In genomic region chr3L:772193-772592, dm6 we compare ENCODE assay signal across 1 fruit fly cellular context.
A peak's percentile ranks its signal among the peaks of the same experiment; 100 is the strongest.
TF ChIP-seq lines count a peak whose summit lies in the region.

No protein-coding gene starts in this region.

TF ChIP-seq in whole organism, embryonic, 481 proteins besides CTCF, POLR2A, EP300 and RAD21 (continued from another document):
- TF ChIP-seq Bteb2 (GFP tag; optimal IDR thresholded peaks at IDR 0.05; lab: Kevin White, UChicago) (no peak), salm (tag; optimal IDR thresholded peaks at IDR 0.05; lab: Kevin White, UChicago) (no peak), CG17802 (tag; optimal IDR thresholded peaks at IDR 0.05; lab: Kevin White, UChicago) (peak; percentile 41), phol (tag; optimal IDR thresholded peaks at IDR 0.05; lab: Kevin White, UChicago) (peak; percentile 75), jumu (GFP tag; optimal IDR thresholded peaks at IDR 0.05; lab: Kevin White, UChicago) (peak; percentile 41), CG2889 (GFP tag; IDR thresholded peaks at IDR 0.05; lab: Robert Waterston, UW) (no peak), CG16813 (GFP tag; IDR thresholded peaks at IDR 0.05; lab: Robert Waterston, UW; ENCODE audit: partially characterized antibody) (no peak), CG17328 (GFP tag; IDR thresholded peaks at IDR 0.05; lab: Robert Waterston, UW) (peak; percentile 79), Hmr (GFP tag; optimal IDR thresholded peaks at IDR 0.05; lab: Kevin White, UChicago) (no peak), Scr (GFP tag; IDR thresholded peaks at IDR 0.05; lab: Robert Waterston, UW; ENCODE audit: partially characterized antibody) (no peak), Myb (GFP tag; optimal IDR thresholded peaks at IDR 0.05; lab: Kevin White, UChicago) (peak; percentile 6), da (GFP tag; optimal IDR thresholded peaks at IDR 0.05; lab: Kevin White, UChicago) (peak; percentile 11), otp (GFP tag; IDR thresholded peaks at IDR 0.05; lab: Robert Waterston, UW) (0 out of 3 replicates have a peak, but pooled peaks have one; percentile 24), gsb (GFP tag; IDR thresholded peaks at IDR 0.05; lab: Robert Waterston, UW) (no peak), BtbVII (GFP tag; optimal IDR thresholded peaks at IDR 0.05; lab: Kevin White, UChicago) (no peak), sr (GFP tag; IDR thresholded peaks at IDR 0.05; lab: Robert Waterston, UW) (0 out of 3 replicates have a peak, but pooled peaks have one; percentile 40), Mrtf (GFP tag; IDR thresholded peaks at IDR 0.05; lab: Robert Waterston, UW) (0 out of 3 replicates have a peak, but pooled peaks have one; percentile 10), CG18619 (GFP tag; optimal IDR thresholded peaks at IDR 0.05; lab: Kevin White, UChicago) (no peak), HLH3B (GFP tag; IDR thresholded peaks at IDR 0.05; lab: Robert Waterston, UW) (peak; percentile 63), CG6175 (GFP tag; IDR thresholded peaks at IDR 0.05; lab: Robert Waterston, UW) (0 out of 3 replicates have a peak, but pooled peaks have one; percentile 16), Atf6 (GFP tag; IDR thresholded peaks at IDR 0.05; lab: Robert Waterston, UW) (no peak), CG15479 (GFP tag; optimal IDR thresholded peaks at IDR 0.05; lab: Kevin White, UChicago) (no peak), ken (GFP tag; IDR thresholded peaks at IDR 0.05; lab: Robert Waterston, UW) (peak; percentile 68; the same call in 2 of the 3 replicates), Ssrp (tag; optimal IDR thresholded peaks at IDR 0.05; lab: Kevin White, UChicago) (peak; percentile 50), kah (GFP tag; optimal IDR thresholded peaks at IDR 0.05; lab: Kevin White, UChicago) (no peak), nmo (GFP tag; optimal IDR thresholded peaks at IDR 0.05; lab: Kevin White, UChicago) (peak; percentile 53), CG4424 (GFP tag; optimal IDR thresholded peaks at IDR 0.05; lab: Kevin White, UChicago) (peak; percentile 18), CoRest (tag; optimal IDR thresholded peaks at IDR 0.05; lab: Kevin White, UChicago) (peak; percentile 52), Spps (tag; optimal IDR thresholded peaks at IDR 0.05; lab: Kevin White, UChicago) (peak; percentile 17), CG15696 (tag; optimal IDR thresholded peaks at IDR 0.05; lab: Kevin White, UChicago) (no peak), inv (GFP tag; IDR thresholded peaks at IDR 0.05; lab: Robert Waterston, UW; ENCODE audit: partially characterized antibody) (no peak), tin (GFP tag; optimal IDR thresholded peaks at IDR 0.05; lab: Kevin White, UChicago) (peak; percentile 48), CG7928 (GFP tag; optimal IDR thresholded peaks at IDR 0.05; lab: Kevin White, UChicago) (no peak), CG15601 (tag; optimal IDR thresholded peaks at IDR 0.05; lab: Kevin White, UChicago) (peak; percentile 69), Ada2b (GFP tag; IDR thresholded peaks at IDR 0.05; lab: Robert Waterston, UW) (0 out of 2 replicates have a peak, but pooled peaks have one; percentile 9), CG6765 (GFP tag; optimal IDR thresholded peaks at IDR 0.05; lab: Kevin White, UChicago) (no peak), CG12299 (tag; optimal IDR thresholded peaks at IDR 0.05; lab: Kevin White, UChicago) (no peak), CG16779 (GFP tag; IDR thresholded peaks at IDR 0.05; lab: Robert Waterston, UW) (no peak), Gsc (GFP tag; IDR thresholded peaks at IDR 0.05; lab: Robert Waterston, UW) (no peak), vfl (GFP tag; optimal IDR thresholded peaks at IDR 0.05; lab: Kevin White, UChicago) (no peak), pb (GFP tag; optimal IDR thresholded peaks at IDR 0.05; lab: Kevin White, UChicago) (no peak), CG10979 (tag; optimal IDR thresholded peaks at IDR 0.05; lab: Kevin White, UChicago) (peak; percentile 76), NK7.1 (GFP tag; optimal IDR thresholded peaks at IDR 0.05; lab: Kevin White, UChicago) (no peak), CG9609 (GFP tag; optimal IDR thresholded peaks at IDR 0.05; lab: Kevin White, UChicago) (no peak), chn (GFP tag; optimal IDR thresholded peaks at IDR 0.05; lab: Kevin White, UChicago) (no peak), sc (optimal IDR thresholded peaks at IDR 0.05; lab: Kevin White, UChicago) (no peak), sc (GFP tag; optimal IDR thresholded peaks at IDR 0.05; lab: Kevin White, UChicago) (peak; percentile 23), Opbp (GFP tag; IDR thresholded peaks at IDR 0.05; lab: Robert Waterston, UW; ENCODE audit: partially characterized antibody) (no peak), HLH54F (GFP tag; optimal IDR thresholded peaks at IDR 0.05; lab: Kevin White, UChicago) (no peak), nerfin-1 (tag; optimal IDR thresholded peaks at IDR 0.05; lab: Kevin White, UChicago) (peak; percentile 37), CG6683 (GFP tag; optimal IDR thresholded peaks at IDR 0.05; lab: Kevin White, UChicago) (no peak), NfI (GFP tag; optimal IDR thresholded peaks at IDR 0.05; lab: Kevin White, UChicago) (peak; percentile 8), CG6254 (GFP tag; optimal IDR thresholded peaks at IDR 0.05; lab: Kevin White, UChicago) (peak; percentile 51), CG14014 (GFP tag; IDR thresholded peaks at IDR 0.05; lab: Robert Waterston, UW) (no peak), jing (GFP tag; optimal IDR thresholded peaks at IDR 0.05; lab: Kevin White, UChicago) (no peak), Xrp1 (GFP tag; IDR thresholded peaks at IDR 0.05; lab: Robert Waterston, UW) (peak; percentile 70), E2f2 (GFP tag; IDR thresholded peaks at IDR 0.05; lab: Robert Waterston, UW) (0 out of 2 replicates have a peak, but pooled peaks have one; percentile 23), danr (GFP tag; IDR thresholded peaks at IDR 0.05; lab: Robert Waterston, UW) (no peak), CG6272 (GFP tag; IDR thresholded peaks at IDR 0.05; lab: Robert Waterston, UW) (no peak), ftz-f1 (GFP tag; optimal IDR thresholded peaks at IDR 0.05; lab: Kevin White, UChicago) (no peak), Ptx1 (GFP tag; IDR thresholded peaks at IDR 0.05; lab: Robert Waterston, UW) (peak; percentile 73), H2.0 (GFP tag; IDR thresholded peaks at IDR 0.05; lab: Robert Waterston, UW) (peak; percentile 61), chif (GFP tag; optimal IDR thresholded peaks at IDR 0.05; lab: Kevin White, UChicago) (peak in 1 of 2 experiments; percentile 16), kni (GFP tag; optimal IDR thresholded peaks at IDR 0.05; lab: Kevin White, UChicago) (no peak), Adf1 (GFP tag; IDR thresholded peaks at IDR 0.05; lab: Robert Waterston, UW) (no peak), jigr1 (GFP tag; IDR thresholded peaks at IDR 0.05; lab: Robert Waterston, UW) (no peak), insv (GFP tag; optimal IDR thresholded peaks at IDR 0.05; lab: Kevin White, UChicago) (no peak), CG32772 (GFP tag; IDR thresholded peaks at IDR 0.05; lab: Robert Waterston, UW) (peak; percentile 54; the same call in 1 of the 2 replicates), CG4854 (GFP tag; optimal IDR thresholded peaks at IDR 0.05; lab: Kevin White, UChicago) (no peak), Awh (GFP tag; IDR thresholded peaks at IDR 0.05; lab: Robert Waterston, UW) (peak; percentile 43; the same call in 1 of the 2 replicates), CG10321 (GFP tag; IDR thresholded peaks at IDR 0.05; lab: Robert Waterston, UW) (no peak), ap (GFP tag; IDR thresholded peaks at IDR 0.05; lab: Robert Waterston, UW) (no peak), vvl (GFP tag; IDR thresholded peaks at IDR 0.05; lab: Robert Waterston, UW) (peak; percentile 79), bcd (GFP tag; optimal IDR thresholded peaks at IDR 0.05; lab: Kevin White, UChicago) (no peak), pnt (GFP tag; optimal IDR thresholded peaks at IDR 0.05; lab: Kevin White, UChicago) (peak; percentile 52), CG9215 (GFP tag; IDR thresholded peaks at IDR 0.05; lab: Robert Waterston, UW) (peak; percentile 36; the same call in 1 of the 2 replicates), dmrt11E (tag; optimal IDR thresholded peaks at IDR 0.05; lab: Kevin White, UChicago) (peak; percentile 41), dm (GFP tag; optimal IDR thresholded peaks at IDR 0.05; lab: Kevin White, UChicago) (no peak), az2 (GFP tag; optimal IDR thresholded peaks at IDR 0.05; lab: Kevin White, UChicago) (peak; percentile 40), gro (GFP tag; optimal IDR thresholded peaks at IDR 0.05; lab: Kevin White, UChicago) (no peak), Poxn (GFP tag; IDR thresholded peaks at IDR 0.05; lab: Robert Waterston, UW) (no peak), CG10366 (GFP tag; IDR thresholded peaks at IDR 0.05; lab: Robert Waterston, UW) (no peak; the same call in 1 of the 2 replicates), CG11456 (GFP tag; IDR thresholded peaks at IDR 0.05; lab: Robert Waterston, UW) (0 out of 3 replicates have a peak, but pooled peaks have one; percentile 4), gcm2 (GFP tag; optimal IDR thresholded peaks at IDR 0.05; lab: Kevin White, UChicago) (no peak)
